Worm (Caenorhabditis elegans) whole organism, L1 larva: ENCODE results near the gene rsp-4.

ENCODE experiments used
- alr-1 ChIP-seq: fragments of 200-800 bp; sonication (Bioruptor generic); optimal IDR thresholded peaks from 2 replicates; lab custom pipeline; 2018; ENCODE audit warnings: borderline replicate concordance, mild to moderate bottlenecking, missing genetic modification characterization, missing compliant biosample characterization
- aly-2 ChIP-seq: fragments of 150-350 bp; optimal IDR thresholded peaks from 2 replicates; lab custom pipeline; 2014; ENCODE audit warnings: missing biosample characterization, missing genetic modification characterization
- blmp-1 ChIP-seq: fragments of 150-350 bp; optimal IDR thresholded peaks from 2 replicates; lab custom pipeline; 2014; ENCODE audit warnings: missing biosample characterization, missing genetic modification characterization
- ceh-8 ChIP-seq: fragments of 200-800 bp; sonication (Bioruptor generic); optimal IDR thresholded peaks from 2 replicates; lab custom pipeline; 2018; ENCODE audit warnings: mild to moderate bottlenecking, missing genetic modification characterization, moderate library complexity, missing compliant biosample characterization
- ceh-82 ChIP-seq, 3 experiments: fragments of 150-350 bp in 1 of 3; sonication (generic microtip) in 2 of 3; optimal IDR thresholded peaks; 2 replicates each; lab custom pipeline; 2014 to 2017; ENCODE audit warnings: missing biosample characterization in 3 of 3, missing genetic modification characterization in 3 of 3
- ceh-90 ChIP-seq: sonication (generic microtip); optimal IDR thresholded peaks from 2 replicates; lab custom pipeline; 2016; ENCODE audit warnings: missing genetic modification characterization, missing compliant biosample characterization
- ces-1 ChIP-seq: fragments of 150-350 bp; optimal IDR thresholded peaks from 2 replicates; lab custom pipeline; 2014; ENCODE audit warnings: missing biosample characterization, missing genetic modification reagents, missing genetic modification characterization
- dpl-1 ChIP-seq, 3 experiments: fragments of 150-350 bp in 2 of 3; sonication (generic microtip) in 1 of 3; optimal IDR thresholded peaks; 2 replicates each; lab custom pipeline; 2014 to 2017; ENCODE audit warnings: missing biosample characterization in 3 of 3, missing genetic modification characterization in 3 of 3, missing genetic modification reagents in 3 of 3
- dsc-1 ChIP-seq: sonication (generic microtip); optimal IDR thresholded peaks from 2 replicates; lab custom pipeline; 2016; ENCODE audit warnings: mild to moderate bottlenecking, missing genetic modification characterization, missing compliant biosample characterization
- efl-1 ChIP-seq, 4 experiments: fragments of 150-350 bp; optimal IDR thresholded peaks in 3 of 4; peaks in 1 of 4; 1 replicate in 1 of 4; 2 replicates in 3 of 4; lab custom pipeline; 2014; ENCODE audit warnings: missing biosample characterization in 2 of 4, missing genetic modification characterization in 2 of 4, missing genetic modification reagents in 2 of 4
- ets-5 ChIP-seq: fragments of 200-800 bp; sonication (Bioruptor generic); IDR thresholded peaks from 2 replicates; pipeline ENCODE4 v1.3.6; 2022; ENCODE audit warnings: missing genetic modification characterization, missing compliant biosample characterization
- fkh-10 ChIP-seq: sonication (generic microtip); optimal IDR thresholded peaks from 2 replicates; lab custom pipeline; 2017; ENCODE audit warnings: missing biosample characterization, missing genetic modification reagents, missing genetic modification characterization
- fkh-8 ChIP-seq: sonication (generic microtip); optimal IDR thresholded peaks from 2 replicates; lab custom pipeline; 2016; ENCODE audit warnings: mild to moderate bottlenecking, missing genetic modification characterization, missing compliant biosample characterization
- hlh-4 ChIP-seq: sonication (generic microtip); optimal IDR thresholded peaks from 2 replicates; lab custom pipeline; 2016; ENCODE audit warnings: mild to moderate bottlenecking, missing genetic modification characterization, missing compliant biosample characterization
- irx-1 ChIP-seq: sonication (generic microtip); optimal IDR thresholded peaks from 2 replicates; lab custom pipeline; 2016; ENCODE audit warnings: missing genetic modification characterization, missing compliant biosample characterization
- jun-1 ChIP-seq: fragments of 150-350 bp; optimal IDR thresholded peaks from 2 replicates; lab custom pipeline; 2014; ENCODE audit warnings: missing biosample characterization, missing genetic modification reagents, missing genetic modification characterization
- lin-14 ChIP-seq: fragments of 200-800 bp; sonication (Bioruptor generic); optimal IDR thresholded peaks from 2 replicates; lab custom pipeline; 2018; ENCODE audit warnings: mild to moderate bottlenecking, missing genetic modification characterization, moderate library complexity, missing compliant biosample characterization
- lin-35 ChIP-seq, 2 experiments: fragments of 150-350 bp; optimal IDR thresholded peaks; 2 replicates each; lab custom pipeline; 2014; ENCODE audit warnings: missing biosample characterization in 2 of 2, missing genetic modification characterization in 2 of 2, missing genetic modification reagents in 2 of 2
- lir-3 ChIP-seq: sonication (generic microtip); optimal IDR thresholded peaks from 2 replicates; lab custom pipeline; 2016; ENCODE audit warnings: mild to moderate bottlenecking, missing genetic modification characterization, moderate library complexity, missing compliant biosample characterization; ENCODE audit not compliant: poor library complexity
- mab-9 ChIP-seq: fragments of 200-800 bp; sonication (Bioruptor generic); IDR thresholded peaks from 2 replicates; pipeline ENCODE4 v1.3.6; 2022; ENCODE audit warnings: missing genetic modification reagents, missing genetic modification characterization, missing compliant biosample characterization
- mep-1 ChIP-seq: fragments of 150-350 bp; optimal IDR thresholded peaks from 2 replicates; lab custom pipeline; 2014; ENCODE audit warnings: missing biosample characterization, missing genetic modification characterization
- nhr-19 ChIP-seq: fragments of 200-800 bp; sonication (Bioruptor generic); conservative IDR thresholded peaks from 2 replicates; pipeline ENCODE4 v1.3.6; 2022; ENCODE audit warnings: missing genetic modification characterization, missing compliant biosample characterization
- nhr-237 ChIP-seq: fragments of 150-350 bp; optimal IDR thresholded peaks from 2 replicates; lab custom pipeline; 2014; ENCODE audit warnings: missing biosample characterization, missing genetic modification characterization
- nhr-47 ChIP-seq: sonication (generic microtip); optimal IDR thresholded peaks from 2 replicates; lab custom pipeline; 2016; ENCODE audit warnings: mild to moderate bottlenecking, missing genetic modification characterization, moderate library complexity, missing compliant biosample characterization
- nhr-71 ChIP-seq: sonication (generic microtip); optimal IDR thresholded peaks from 2 replicates; lab custom pipeline; 2016; ENCODE audit warnings: mild to moderate bottlenecking, missing genetic modification characterization, moderate library complexity, missing compliant biosample characterization
- nhr-76 ChIP-seq: sonication (generic microtip); optimal IDR thresholded peaks from 2 replicates; lab custom pipeline; 2017; ENCODE audit warnings: missing biosample characterization, missing genetic modification characterization
- nhr-77 ChIP-seq: fragments of 150-350 bp; optimal IDR thresholded peaks from 2 replicates; lab custom pipeline; 2014; ENCODE audit warnings: missing biosample characterization, missing genetic modification characterization
- nhr-84 ChIP-seq: sonication (generic microtip); optimal IDR thresholded peaks from 2 replicates; lab custom pipeline; 2017; ENCODE audit warnings: missing biosample characterization, missing genetic modification characterization
- nhr-85 ChIP-seq: sonication (generic microtip); peaks from one replicate; lab custom pipeline; 2016; ENCODE audit warnings: missing genetic modification characterization, inconsistent platforms, missing compliant biosample characterization
- pqm-1 ChIP-seq: sonication (generic microtip); optimal IDR thresholded peaks from 3 replicates; lab custom pipeline; 2017; ENCODE audit warnings: missing biosample characterization, missing genetic modification characterization
- rnt-1 ChIP-seq: sonication (generic microtip); optimal IDR thresholded peaks from 2 replicates; lab custom pipeline; 2016; ENCODE audit warnings: mild to moderate bottlenecking, missing genetic modification characterization, moderate library complexity, missing compliant biosample characterization
- snu-23 ChIP-seq: sonication (generic microtip); optimal IDR thresholded peaks from 2 replicates; lab custom pipeline; 2016; ENCODE audit warnings: missing genetic modification characterization, missing compliant biosample characterization
- sox-4 ChIP-seq: sonication (generic microtip); optimal IDR thresholded peaks from 2 replicates; lab custom pipeline; 2016; ENCODE audit warnings: missing genetic modification characterization, missing compliant biosample characterization
- sptf-1 ChIP-seq: fragments of 150-350 bp; optimal IDR thresholded peaks from 2 replicates; lab custom pipeline; 2014; ENCODE audit warnings: missing biosample characterization, missing genetic modification characterization
- sup-37 ChIP-seq: fragments of 200-800 bp; sonication (Bioruptor generic); optimal IDR thresholded peaks from 2 replicates; lab custom pipeline; 2018; ENCODE audit warnings: mild to moderate bottlenecking, missing genetic modification characterization, missing compliant biosample characterization
- xbp-1 ChIP-seq: sonication (generic microtip); optimal IDR thresholded peaks from 2 replicates; lab custom pipeline; 2016; ENCODE audit warnings: missing genetic modification characterization, missing compliant biosample characterization
- zip-4 ChIP-seq: fragments of 200-800 bp; sonication (Bioruptor generic); optimal IDR thresholded peaks from 2 replicates; lab custom pipeline; 2018; ENCODE audit warnings: mild to moderate bottlenecking, missing genetic modification characterization, moderate library complexity, missing compliant biosample characterization

rsp-4 gene

DNA sequence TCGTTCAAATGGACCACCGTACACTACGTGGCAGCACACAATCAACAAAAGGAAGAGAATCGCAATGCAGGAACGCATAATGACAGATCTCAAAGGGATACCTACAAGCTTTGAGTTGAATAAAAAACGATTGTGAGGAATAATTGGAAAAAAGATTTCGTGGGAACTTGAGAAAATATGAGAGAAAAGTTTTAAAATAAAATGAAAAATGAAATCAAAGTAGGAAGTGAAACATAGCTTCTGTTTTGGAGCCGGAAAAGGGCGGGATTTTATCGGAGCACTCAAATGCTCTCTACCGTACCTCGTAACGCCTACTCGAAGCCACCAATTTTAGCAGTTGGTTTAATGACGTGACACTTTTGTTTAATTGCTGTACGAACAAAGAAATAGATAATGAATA is 43.9 kb downstream of the rsp-4 start, which contains the start of gene F09E5.14:
TSS of gene F09E5.14 (minus strand) at position 101 of the 400 bp plus-strand sequence.
- TF ChIP-seq nhr-19 = no peak
- TF ChIP-seq dpl-1 (GFP tag; optimal IDR thresholded peaks at IDR 0.05; lab: Kevin White, UChicago) = no peak
- TF ChIP-seq fkh-10 = no peak
- no peak for TF ChIP-seq zip-4 (GFP tag; lab: Kevin White, UChicago)
- TF ChIP-seq snu-23 (GFP tag; lab: Kevin White, UChicago) = no peak
- TF ChIP-seq irx-1 = no peak
- no peak for TF ChIP-seq mab-9 (GFP tag; lab: Robert Waterston, UW)
- no peak for TF ChIP-seq lin-35 (GFP tag; optimal IDR thresholded peaks at IDR 0.05; lab: Kevin White, UChicago)
- no peak for TF ChIP-seq sptf-1 (tag; lab: Kevin White, UChicago)
- TF ChIP-seq ces-1 (GFP tag; lab: Kevin White, UChicago) = no peak
- no peak for TF ChIP-seq nhr-76 (tag; lab: Kevin White, UChicago)
- no peak for TF ChIP-seq nhr-237 (tag; lab: Kevin White, UChicago)
- no peak for TF ChIP-seq dsc-1 (tag; lab: Kevin White, UChicago)

DNA sequence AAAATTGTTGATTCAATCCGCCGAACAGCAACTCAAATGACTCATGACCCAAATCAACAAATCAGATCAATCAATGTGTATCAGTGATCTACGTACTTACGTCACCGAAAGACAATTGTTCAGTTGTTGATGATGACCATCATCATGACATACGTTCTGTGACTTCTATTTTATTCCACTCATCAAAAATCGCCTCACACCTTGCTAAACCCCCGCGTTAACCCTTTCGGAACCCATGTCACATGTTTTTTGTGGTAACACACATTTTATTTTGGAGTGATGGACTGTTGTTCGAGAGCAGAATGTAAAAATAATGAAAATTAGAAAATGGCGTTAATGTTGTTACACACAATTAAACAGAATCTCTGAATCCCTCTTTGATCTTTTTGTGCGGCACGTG is 46.2 kb downstream of the rsp-4 start:
- TF ChIP-seq alr-1 (no peak), fkh-8 (tag; lab: Kevin White, UChicago) (no peak), nhr-71 (tag; lab: Kevin White, UChicago) (peak; percentile 5), rnt-1 (peak; percentile 5), nhr-77 (no peak), lin-14 (GFP tag; lab: Kevin White, UChicago) (peak; percentile 4), lin-35 (GFP tag; optimal IDR thresholded peaks at IDR 0.05; lab: Kevin White, UChicago) (peak in 1 of 2 experiments; percentile 13)

- TF ChIP-seq nhr-237 (tag; lab: Kevin White, UChicago) (no peak), sox-4 (tag; lab: Kevin White, UChicago) (no peak), ceh-90 (tag; lab: Kevin White, UChicago) (no peak), fkh-8 (tag; lab: Kevin White, UChicago) (peak; percentile 43), aly-2 (no peak), xbp-1 (no peak), hlh-4 (tag; lab: Kevin White, UChicago) (no peak), nhr-84 (tag; lab: Kevin White, UChicago) (no peak), ceh-8 (no peak), nhr-47 (tag; lab: Kevin White, UChicago) (peak; percentile 40), nhr-71 (tag; lab: Kevin White, UChicago) (peak; percentile 32), efl-1 (optimal IDR thresholded peaks at IDR 0.05; lab: Kevin White, UChicago) (no peak), efl-1 (GFP tag; optimal IDR thresholded peaks at IDR 0.05 in 1 of 2; lab: Kevin White, UChicago) (peak in 1 of 2 experiments; percentile 67), dsc-1 (tag; lab: Kevin White, UChicago) (peak; percentile 95), pqm-1 (tag; lab: Kevin White, UChicago) (no peak), blmp-1 (tag; lab: Kevin White, UChicago) (no peak), lir-3 (tag; lab: Kevin White, UChicago) (no peak), jun-1 (no peak), sup-37 (no peak), nhr-85 (tag; lab: Kevin White, UChicago) (no peak), ceh-82 (tag; optimal IDR thresholded peaks at IDR 0.05; lab: Kevin White, UChicago) (no peak), nhr-19 (no peak), mep-1 (tag; lab: Kevin White, UChicago) (no peak), ets-5 (GFP tag; lab: Robert Waterston, UW) (no peak)
- TF ChIP-seq, all 84 proteins: peak for 5
Measured at ce11 chrII:5341573-5341972, 47.1 kb downstream of the rsp-4 start.
